Comparison of ENCODE assay signal across 3 fruit fly cellular contexts in genomic region chr3L:3549468-3549867, dm6.
TF ChIP-seq lines count a peak whose summit lies in the region.

No protein-coding gene starts in this region.

- TF ChIP-seq CTCF in whole organism, embryonic (GFP tag; optimal IDR thresholded peaks at IDR 0.05; lab: Kevin White, UChicago): no peak

TF ChIP-seq in whole organism, embryonic, 481 proteins besides CTCF, POLR2A, EP300 and RAD21:
- TF ChIP-seq Med (GFP tag; lab: Kevin White, UChicago) (peak; percentile 14), Drgx (GFP tag; IDR thresholded peaks at IDR 0.05; lab: Robert Waterston, UW) (peak; percentile 75; the same call in 1 of the 2 replicates), Hsf (GFP tag; optimal IDR thresholded peaks at IDR 0.05; lab: Kevin White, UChicago) (no peak)

TF ChIP-seq in whole organism, prepupa, 60 proteins besides CTCF, POLR2A, EP300 and RAD21:
- peak; percentile 34; the same call in 1 of the 2 replicates for TF ChIP-seq CG11294 (GFP tag; IDR thresholded peaks at IDR 0.05; lab: Robert Waterston, UW)
- no peak for TF ChIP-seq dac (GFP tag; optimal IDR thresholded peaks at IDR 0.05; lab: Kevin White, UChicago)
- no peak for TF ChIP-seq CG31627 (GFP tag; optimal IDR thresholded peaks at IDR 0.05; lab: Kevin White, UChicago)
- no peak for TF ChIP-seq CG4318 (GFP tag; optimal IDR thresholded peaks at IDR 0.05; lab: Kevin White, UChicago)
- TF ChIP-seq CG15336 (GFP tag; IDR thresholded peaks at IDR 0.05; lab: Robert Waterston, UW): peak; percentile 36; the same call in 1 of the 2 replicates
- TF ChIP-seq Eip78C (GFP tag; lab: Kevin White, UChicago): no peak
- peak; percentile 35 for TF ChIP-seq svp (GFP tag; lab: Kevin White, UChicago)
- TF ChIP-seq Gug (GFP tag; IDR thresholded peaks at IDR 0.05; lab: Robert Waterston, UW): 0 out of 2 replicates have a peak, but pooled peaks have one; percentile 21
- peak; percentile 38 for TF ChIP-seq CG6276 (GFP tag; optimal IDR thresholded peaks at IDR 0.05; lab: Kevin White, UChicago)
- TF ChIP-seq CG6163 (GFP tag; IDR thresholded peaks at IDR 0.05; lab: Robert Waterston, UW): peak; percentile 6; the same call in 1 of the 3 replicates
- TF ChIP-seq CG8119 (GFP tag; IDR thresholded peaks at IDR 0.05; lab: Robert Waterston, UW): 0 out of 3 replicates have a peak, but pooled peaks have one; percentile 20
- TF ChIP-seq fd59A (GFP tag; optimal IDR thresholded peaks at IDR 0.05; lab: Kevin White, UChicago): no peak
- no peak for TF ChIP-seq salr (GFP tag; optimal IDR thresholded peaks at IDR 0.05; lab: Kevin White, UChicago)
- TF ChIP-seq CG3032 (tag; optimal IDR thresholded peaks at IDR 0.05; lab: Kevin White, UChicago): no peak
- TF ChIP-seq eg (GFP tag; IDR thresholded peaks at IDR 0.05; lab: Robert Waterston, UW): peak; percentile 68

TF ChIP-seq in whole organism, pupa, 21 proteins besides CTCF, POLR2A, EP300 and RAD21:
- TF ChIP-seq CG9948 (tag; optimal IDR thresholded peaks at IDR 0.05; lab: Kevin White, UChicago) (no peak), Snoo (tag; optimal IDR thresholded peaks at IDR 0.05; lab: Kevin White, UChicago) (no peak), CG17806 (tag; optimal IDR thresholded peaks at IDR 0.05; lab: Kevin White, UChicago) (no peak), Ets98B (GFP tag; IDR thresholded peaks at IDR 0.05; lab: Robert Waterston, UW) (peak; percentile 74), CG15710 (tag; optimal IDR thresholded peaks at IDR 0.05; lab: Kevin White, UChicago) (no peak), CG8159 (tag; optimal IDR thresholded peaks at IDR 0.05; lab: Kevin White, UChicago) (no peak), CG14655 (GFP tag; optimal IDR thresholded peaks at IDR 0.05; lab: Kevin White, UChicago) (peak; percentile 19), EcR (GFP tag; optimal IDR thresholded peaks at IDR 0.05; lab: Kevin White, UChicago) (no peak), CG4496 (GFP tag; IDR thresholded peaks at IDR 0.05; lab: Robert Waterston, UW) (peak; percentile 55; the same call in 2 of the 3 replicates), CG8301 (tag; optimal IDR thresholded peaks at IDR 0.05; lab: Kevin White, UChicago) (peak; percentile 22), Pif1B (GFP tag; optimal IDR thresholded peaks at IDR 0.05; lab: Kevin White, UChicago) (no peak), fd96Ca (GFP tag; IDR thresholded peaks at IDR 0.05; lab: Robert Waterston, UW) (peak; percentile 57; the same call in 1 of the 3 replicates), CG12605 (GFP tag; IDR thresholded peaks at IDR 0.05; lab: Robert Waterston, UW) (no peak), CG32121 (GFP tag; IDR thresholded peaks at IDR 0.05; lab: Robert Waterston, UW) (peak; percentile 86), rn (GFP tag; IDR thresholded peaks at IDR 0.05; lab: Robert Waterston, UW) (peak; percentile 26; the same call in 1 of the 2 replicates), Pif1A (GFP tag; optimal IDR thresholded peaks at IDR 0.05; lab: Kevin White, UChicago) (no peak), CG13204 (GFP tag; optimal IDR thresholded peaks at IDR 0.05; lab: Kevin White, UChicago) (no peak), gl (tag; optimal IDR thresholded peaks at IDR 0.05; lab: Kevin White, UChicago) (no peak)

Comparison
In these comparisons a context has a peak if more than half of its experiments do, and no peak if none do; other contexts are left out.
1. Of the 7 proteins assayed by ChIP-seq in both whole organism, embryonic and whole organism, prepupa: peak only in whole organism, embryonic: none; only in whole organism, prepupa: Gug; in both: none; in neither: 6.